Fruit fly (Drosophila melanogaster) whole organism, larva: ENCODE measurements around the gene CG4950.

Experiments used
- noc ChIP-seq: fragments of 200-800 bp; sonication (Bioruptor generic); optimal IDR thresholded peaks from 3 replicates; lab custom pipeline; 2019; ENCODE audit warnings: missing biosample characterization, mild to moderate bottlenecking, missing genetic modification characterization, moderate library complexity

CG4950 gene

DNA sequence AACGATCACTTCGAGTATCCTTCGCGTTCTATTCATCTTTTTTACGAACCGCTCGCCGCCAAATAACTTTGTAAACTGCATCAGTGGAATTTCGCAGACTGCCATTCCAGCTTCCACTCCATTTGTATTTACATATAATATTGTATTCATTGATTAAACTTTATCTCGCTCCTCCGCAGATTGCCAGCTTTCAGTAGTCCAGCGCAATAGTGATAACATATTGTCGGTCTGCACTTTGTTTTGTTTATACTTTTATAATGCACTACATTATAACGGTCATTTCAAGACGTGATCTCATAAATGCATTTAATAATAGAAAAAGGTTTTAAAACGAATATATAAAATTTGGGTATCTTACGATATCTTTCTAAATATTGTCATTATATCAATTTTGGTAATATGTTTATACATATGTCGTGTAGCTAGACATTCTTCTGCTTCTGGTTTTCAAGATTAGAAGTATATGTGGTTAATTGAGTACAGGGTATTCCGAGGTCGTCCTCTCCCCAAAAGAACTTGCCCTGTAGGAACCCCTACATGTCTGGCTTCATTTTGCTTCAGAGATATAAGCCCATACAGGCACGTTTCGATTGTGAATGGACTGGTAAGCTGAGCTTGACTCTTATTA lies at the start of gene CG4950:
Gene CG4950, minus strand, starts transcription at position 51 of the 628 bp plus-strand sequence.
- no peak for TF ChIP-seq noc

DNA sequence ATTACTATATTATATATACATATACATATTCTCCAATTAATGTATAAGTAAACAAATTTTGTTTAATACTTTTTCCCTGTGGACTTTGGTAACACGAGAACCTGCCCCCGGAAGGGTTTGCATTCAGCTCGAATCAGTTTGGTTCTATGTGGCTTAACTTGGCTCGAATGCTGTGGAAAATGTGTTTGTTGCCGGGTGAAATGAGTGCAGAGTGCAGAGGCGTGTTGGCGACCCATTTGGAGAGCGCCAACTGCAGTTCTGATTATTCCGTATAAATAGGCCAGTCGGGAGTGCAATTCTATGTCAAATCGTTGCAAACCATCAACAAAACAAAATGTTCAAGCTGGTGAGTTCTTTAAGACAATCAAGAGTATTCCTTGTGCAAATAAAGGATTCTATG lies 49.8 kb upstream of the CG4950 start, which contains the start of gene Nplp3:
Gene Nplp3, plus strand, starts transcription at position 301 of the 400 bp plus-strand sequence.
- no peak for TF ChIP-seq noc

- no peak for TF ChIP-seq noc
Observed at dm6 chr3L:16313985-16314384, 46.0 kb upstream of the CG4950 start, which contains the start of gene CG13062. Gene CG13062 (plus strand): TSS chr3L:16314285.

dm6 chr3L:16309972-16310371 lies 42.0 kb upstream of the CG4950 start:
- TF ChIP-seq noc = peak; percentile 61

dm6 chr3L:16308380-16308779 lies 40.4 kb upstream of the CG4950 start, which contains the start of gene CG13042:
Gene CG13042 (minus strand): TSS chr3L:16308480.
- no peak for TF ChIP-seq noc

- TF ChIP-seq noc = no peak
Observed at dm6 chr3L:16305820-16306650, 38.1 kb upstream of the CG4950 start, which contains the start of the genes CG13043 and CG13063. Gene CG13043 (minus strand): TSS chr3L:16305870. Gene CG13063 (plus strand): TSS chr3L:16306600.

DNA sequence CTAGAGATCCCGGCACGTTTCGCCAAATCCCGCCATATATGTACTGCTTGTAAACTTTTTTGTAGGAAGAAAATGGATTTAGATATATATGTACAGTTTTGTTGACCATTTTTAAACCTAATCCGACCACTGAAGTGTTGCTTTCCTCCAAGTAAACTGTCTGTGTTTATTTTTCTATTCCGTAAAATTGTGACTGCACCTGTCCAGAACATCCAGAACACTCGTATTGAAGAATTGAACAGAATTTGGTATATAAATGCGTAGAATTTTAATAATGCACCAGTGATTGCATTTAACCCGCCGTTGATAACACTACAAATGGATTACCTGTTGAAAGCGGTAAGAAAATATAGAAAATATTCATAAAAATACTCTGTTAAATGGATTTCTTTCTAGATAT lies 36.0 kb upstream of the CG4950 start, which contains the start of gene CG43249:
Gene CG43249, plus strand, starts transcription at position 301 of the 400 bp plus-strand sequence.
- no peak for TF ChIP-seq noc

DNA sequence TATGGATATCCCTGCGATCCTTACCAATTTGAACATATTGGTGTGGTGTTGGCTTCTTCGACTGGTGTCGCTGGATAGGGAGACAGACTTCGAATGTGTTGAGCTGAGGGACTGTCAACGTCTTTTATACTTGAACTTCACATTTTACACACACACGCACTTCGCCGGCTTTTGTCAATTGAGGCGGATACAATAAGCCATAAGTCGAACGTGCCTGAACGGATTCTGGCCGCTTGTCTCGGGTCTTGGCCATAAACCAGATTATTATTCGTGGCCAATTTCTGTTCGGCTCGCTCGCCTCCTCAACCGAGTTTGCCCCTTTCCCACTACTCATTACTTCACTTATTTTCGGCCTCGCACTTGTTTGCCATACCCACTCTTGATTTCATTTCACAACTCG lies 35.1 kb upstream of the CG4950 start, which contains the start of gene CG13044:
Gene CG13044, minus strand, starts transcription at position 101 of the 400 bp plus-strand sequence.
- TF ChIP-seq noc = no peak

DNA sequence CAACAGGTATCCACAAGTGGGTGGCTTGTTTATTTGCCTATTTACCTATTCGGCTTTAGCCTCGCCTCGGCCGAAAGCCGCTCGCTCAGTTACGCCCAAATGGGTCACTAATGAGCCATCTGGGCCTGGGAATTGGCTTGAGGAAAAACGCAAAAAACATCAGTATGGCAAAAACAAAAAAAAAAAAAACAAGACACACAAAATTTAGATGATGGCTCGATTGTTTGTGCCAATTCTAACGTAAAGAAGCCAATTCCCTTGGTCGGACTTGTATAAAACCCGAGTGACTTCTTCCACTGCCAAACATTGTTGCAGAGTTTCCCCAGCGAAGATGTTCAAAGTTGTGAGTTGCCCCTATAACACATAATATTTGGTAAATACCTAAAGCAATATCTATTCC lies 33.2 kb upstream of the CG4950 start, which contains the start of gene CG4982:
Gene CG4982, plus strand, starts transcription at position 301 of the 400 bp plus-strand sequence.
- TF ChIP-seq noc = no peak

DNA sequence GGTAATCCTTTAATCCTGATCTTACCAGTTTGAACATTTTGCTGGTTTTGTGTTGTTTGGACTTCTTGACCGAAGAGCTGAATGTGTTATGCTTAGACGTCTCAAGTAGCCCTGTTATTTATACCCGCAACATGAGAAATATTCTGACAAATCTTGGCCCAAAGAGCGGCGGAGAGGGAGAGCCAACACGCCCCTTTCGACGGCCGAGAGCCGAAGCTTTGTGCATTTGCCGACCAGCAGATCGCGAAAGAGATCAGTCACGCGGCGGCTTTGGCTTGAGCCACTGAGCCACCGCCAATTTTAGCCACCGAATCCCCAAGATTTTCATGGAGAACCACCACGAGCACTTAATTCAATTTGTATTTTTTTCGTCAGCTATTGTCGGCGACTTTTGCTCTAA lies 27.5 kb upstream of the CG4950 start, which contains the start of gene CG4962:
Gene CG4962, minus strand, starts transcription at position 101 of the 400 bp plus-strand sequence.
- no peak for TF ChIP-seq noc

dm6 chr3L:16291678-16292077 lies 23.7 kb upstream of the CG4950 start:
- TF ChIP-seq noc = no peak

- no peak for TF ChIP-seq noc
Observed at dm6 chr3L:16290850-16291249, 22.9 kb upstream of the CG4950 start, which contains the start of gene CG13045. Gene CG13045 (minus strand): TSS chr3L:16290950.

- no peak for TF ChIP-seq noc
Observed at dm6 chr3L:16289067-16289466, 21.1 kb upstream of the CG4950 start.

- no peak for TF ChIP-seq noc
Observed at dm6 chr3L:16288322-16288721, 20.4 kb upstream of the CG4950 start, which contains the start of gene CG13046. Gene CG13046 (minus strand): TSS chr3L:16288422.

- no peak for TF ChIP-seq noc
Observed at dm6 chr3L:16286258-16286657, 18.3 kb upstream of the CG4950 start.

dm6 chr3L:16285346-16285911 lies 17.5 kb upstream of the CG4950 start, which contains the start of gene CG13047:
Gene CG13047 (minus strand): TSS chr3L:16285396.
- no peak for TF ChIP-seq noc

DNA sequence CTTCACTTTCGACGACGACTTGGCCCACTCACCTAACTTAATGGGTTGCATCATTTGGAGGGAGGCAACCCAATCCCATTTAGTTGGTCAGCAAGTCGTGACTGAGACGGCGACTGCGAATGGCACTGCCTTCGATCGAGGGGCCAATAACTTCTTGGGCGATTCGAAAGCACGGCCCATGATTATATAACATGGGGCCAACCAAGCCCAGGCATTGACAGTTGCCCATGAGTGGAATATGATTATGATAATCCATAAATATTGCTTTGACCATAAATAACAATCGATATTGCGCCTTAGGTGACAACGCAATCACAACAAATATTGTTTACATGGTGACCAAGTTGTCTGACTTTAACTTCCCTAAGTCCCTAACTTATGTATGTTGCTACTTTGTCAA lies 15.9 kb upstream of the CG4950 start, which contains the start of gene CG13048:
Gene CG13048, minus strand, starts transcription at position 101 of the 400 bp plus-strand sequence.
- TF ChIP-seq noc = no peak
